Fruit fly (Drosophila melanogaster): ENCODE results near the gene HP5.

DNA sequence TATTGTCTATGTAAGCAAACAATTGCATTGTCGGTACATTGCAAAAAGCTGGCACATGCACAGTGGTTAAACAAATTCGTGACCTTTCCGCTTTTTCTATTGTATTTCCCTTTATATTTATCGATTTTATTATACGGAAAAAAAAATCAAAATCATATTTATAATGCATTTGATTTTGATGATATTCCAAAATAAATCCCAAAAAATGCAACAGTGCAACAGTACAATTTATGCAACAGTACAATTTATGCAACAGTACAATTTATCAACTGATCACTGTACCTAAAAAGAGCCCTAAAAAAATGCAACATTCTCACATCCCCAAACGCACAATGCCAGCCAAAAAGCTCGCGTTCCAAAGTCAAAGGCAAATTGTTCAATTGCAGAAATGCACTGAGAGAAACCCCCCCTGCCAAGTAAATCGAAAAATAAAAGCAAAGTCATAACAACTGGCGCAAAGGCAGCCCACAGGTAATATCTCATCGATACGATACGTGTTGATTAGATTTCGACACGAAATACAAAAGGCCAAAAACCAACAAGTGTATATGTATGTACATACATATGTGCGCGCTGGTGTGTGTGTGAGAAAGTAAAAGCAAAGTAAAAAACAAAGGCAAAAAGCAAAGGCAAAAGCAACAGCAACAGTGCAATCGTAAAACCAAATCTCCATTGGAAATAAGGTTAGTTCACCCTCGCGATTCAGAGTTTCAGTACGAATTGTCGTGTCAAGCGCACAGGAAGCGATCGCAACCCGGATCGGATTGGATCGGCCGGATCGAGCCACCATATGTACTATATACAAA lies 12.6 kb upstream of the HP5 start, which contains the start of gene Sk1:
- TF ChIP-seq Myc (optimal IDR thresholded peaks at IDR 0.05) (no peak), h (optimal IDR thresholded peaks at IDR 0.05) (no peak), Sin3A (optimal IDR thresholded peaks at IDR 0.05) (no peak)

Data from Kc167 (cell line).